Worm (Caenorhabditis elegans) whole organism, late embryonic: Measurements from ENCODE around the gene gtap-2.

Experiments used
- C08G9.2 ChIP-seq: sonication (generic microtip); optimal IDR thresholded peaks from 2 replicates; lab custom pipeline; 2016; ENCODE audit warnings: mild to moderate bottlenecking, missing genetic modification characterization, moderate library complexity, missing compliant biosample characterization
- T23F11.4 ChIP-seq: fragments of 200-800 bp; sonication (Bioruptor generic); optimal IDR thresholded peaks from 2 replicates; lab custom pipeline; 2018; ENCODE audit warnings: mild to moderate bottlenecking, missing genetic modification characterization, missing compliant biosample characterization
- ceh-22 ChIP-seq: sonication (generic microtip); optimal IDR thresholded peaks from 2 replicates; lab custom pipeline; 2017; ENCODE audit warnings: missing biosample characterization, missing genetic modification characterization
- ceh-24 ChIP-seq: sonication (generic microtip); optimal IDR thresholded peaks from 2 replicates; lab custom pipeline; 2016; ENCODE audit warnings: mild to moderate bottlenecking, missing genetic modification characterization, missing compliant biosample characterization
- hlh-30 ChIP-seq: sonication (generic microtip); optimal IDR thresholded peaks from 2 replicates; lab custom pipeline; 2017; ENCODE audit warnings: antibody characterized with exemption, missing genetic modification characterization, missing compliant biosample characterization; ENCODE audit not compliant: insufficient read depth
- lin-11 ChIP-seq: fragments of 200-800 bp; sonication (Bioruptor generic); optimal IDR thresholded peaks from 2 replicates; lab custom pipeline; 2018; ENCODE audit warnings: mild to moderate bottlenecking, missing genetic modification characterization, missing compliant biosample characterization
- nhr-11 ChIP-seq: fragments of 150-350 bp; optimal IDR thresholded peaks from 2 replicates; lab custom pipeline; 2014; ENCODE audit warnings: missing biosample characterization, missing genetic modification characterization
- pqm-1 ChIP-seq: sonication (generic microtip); optimal IDR thresholded peaks from 2 replicates; lab custom pipeline; 2016; ENCODE audit warnings: missing genetic modification characterization, missing compliant biosample characterization
- ref-2 ChIP-seq: sonication (generic microtip); optimal IDR thresholded peaks from 2 replicates; lab custom pipeline; 2016; ENCODE audit warnings: missing genetic modification characterization, missing compliant biosample characterization
- sox-4 ChIP-seq: sonication (generic microtip); optimal IDR thresholded peaks from 2 replicates; lab custom pipeline; 2017; ENCODE audit warnings: mild to moderate bottlenecking, missing genetic modification characterization, inconsistent platforms, missing compliant biosample characterization
- zip-5 ChIP-seq: sonication (generic microtip); optimal IDR thresholded peaks from 2 replicates; lab custom pipeline; 2016; ENCODE audit warnings: missing genetic modification characterization, missing compliant biosample characterization

DNA sequence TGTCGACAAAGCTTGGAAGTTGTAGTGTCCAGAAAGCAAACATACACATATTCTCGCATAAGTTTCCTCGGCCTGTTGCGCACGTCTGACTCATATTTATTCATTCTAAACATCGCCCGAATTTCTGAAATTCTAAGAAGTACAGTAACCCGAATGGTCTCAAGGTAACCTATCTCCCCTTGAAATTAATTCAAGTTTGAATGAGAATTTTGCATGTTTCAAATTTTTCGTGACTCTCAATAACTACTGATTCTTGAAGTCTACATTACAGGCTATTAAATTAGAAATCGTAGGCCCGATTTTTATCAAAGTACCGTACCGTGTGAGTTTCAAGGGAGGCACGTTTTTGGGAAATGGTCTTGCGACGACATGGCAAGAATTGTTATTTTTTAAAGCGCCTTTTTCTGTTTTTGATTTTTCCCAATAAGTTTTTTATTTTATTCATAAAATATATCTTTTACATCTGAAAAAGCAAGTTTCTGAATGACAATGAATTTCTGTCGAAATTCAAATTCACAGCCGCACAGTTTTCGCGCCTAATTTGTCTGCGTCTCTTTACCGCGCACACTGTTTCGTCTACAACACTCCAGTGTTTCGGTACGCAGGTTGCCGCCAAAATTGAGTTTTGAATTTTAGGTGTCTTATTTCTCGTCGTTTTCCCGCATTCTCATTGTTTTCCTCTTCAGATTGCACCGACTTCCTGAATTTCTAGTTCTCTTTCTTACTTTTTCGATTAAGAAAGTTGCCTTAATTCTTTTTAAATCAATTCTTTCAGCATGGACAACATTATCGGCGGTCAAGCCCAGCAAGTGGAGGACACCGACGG lies 14.5 kb upstream of the gtap-2 start, which contains the start of the genes R10E11.9 and mcm-6:
- no peak for TF ChIP-seq sox-4 (tag; lab: Kevin White, UChicago)
- no peak for TF ChIP-seq hlh-30 (tag; lab: Kevin White, UChicago)
- no peak for TF ChIP-seq nhr-11 (tag; lab: Kevin White, UChicago)
- no peak for TF ChIP-seq T23F11.4 (GFP tag; lab: Kevin White, UChicago)
- TF ChIP-seq ceh-22 (tag; lab: Kevin White, UChicago), result no peak
- no peak for TF ChIP-seq ref-2 (tag; lab: Kevin White, UChicago)
- no peak for TF ChIP-seq ceh-24 (tag; lab: Kevin White, UChicago)
- no peak for TF ChIP-seq lin-11 (tag; lab: Kevin White, UChicago)
- TF ChIP-seq pqm-1 (tag; lab: Kevin White, UChicago), result no peak
- TF ChIP-seq C08G9.2 (tag; lab: Kevin White, UChicago), result no peak
- TF ChIP-seq zip-5 (tag; lab: Kevin White, UChicago), result no peak
